Worm (Caenorhabditis elegans) whole organism, L1 larva: ENCODE data around the gene cec-3.

Source experiments
- dpl-1 ChIP-seq, 3 experiments: fragments of 150-350 bp in 2 of 3; sonication (generic microtip) in 1 of 3; optimal IDR thresholded peaks; 2 replicates each; lab custom pipeline; 2014 to 2017; ENCODE audit warnings: missing biosample characterization in 3 of 3, missing genetic modification characterization in 3 of 3, missing genetic modification reagents in 3 of 3
- jun-1 ChIP-seq: fragments of 150-350 bp; optimal IDR thresholded peaks from 2 replicates; lab custom pipeline; 2014; ENCODE audit warnings: missing biosample characterization, missing genetic modification reagents, missing genetic modification characterization

DNA sequence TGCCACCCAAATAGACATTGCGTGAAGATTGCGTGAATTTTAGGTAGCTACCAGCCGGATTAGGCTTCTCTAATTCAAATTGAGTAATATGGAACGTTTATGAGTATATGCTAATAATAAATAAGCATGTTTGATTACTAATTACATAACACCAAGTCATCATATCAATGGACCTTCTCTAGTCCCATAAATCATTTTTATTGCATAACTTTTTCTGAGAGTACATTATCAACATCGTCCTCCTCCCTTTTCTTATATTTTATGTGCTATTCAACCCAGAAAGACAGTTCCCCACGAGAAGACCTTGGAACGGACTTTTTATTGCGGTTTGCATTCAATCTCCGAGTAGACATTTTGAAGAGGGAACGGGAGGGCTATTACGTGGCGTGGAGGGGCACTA lies 45.1 kb downstream of the cec-3 start:
- no peak for TF ChIP-seq dpl-1 (GFP tag; optimal IDR thresholded peaks at IDR 0.05; lab: Kevin White, UChicago)
- TF ChIP-seq jun-1 (tag; lab: Kevin White, UChicago): no peak
